Fruit fly (Drosophila melanogaster) ovary, adult (tissue): Measurements from ENCODE around the gene CRIF.
A peak's percentile ranks its signal among the peaks of the same experiment; 100 is the strongest.

ENCODE experiments used
- CG17801 ChIP-seq: fragments of 200-800 bp; optimal IDR thresholded peaks from 2 replicates; lab custom pipeline; 2019; ENCODE audit warnings: missing biosample characterization, mild to moderate bottlenecking, missing genetic modification characterization, moderate library complexity; ENCODE audit not compliant: partially characterized antibody

The CRIF gene

DNA sequence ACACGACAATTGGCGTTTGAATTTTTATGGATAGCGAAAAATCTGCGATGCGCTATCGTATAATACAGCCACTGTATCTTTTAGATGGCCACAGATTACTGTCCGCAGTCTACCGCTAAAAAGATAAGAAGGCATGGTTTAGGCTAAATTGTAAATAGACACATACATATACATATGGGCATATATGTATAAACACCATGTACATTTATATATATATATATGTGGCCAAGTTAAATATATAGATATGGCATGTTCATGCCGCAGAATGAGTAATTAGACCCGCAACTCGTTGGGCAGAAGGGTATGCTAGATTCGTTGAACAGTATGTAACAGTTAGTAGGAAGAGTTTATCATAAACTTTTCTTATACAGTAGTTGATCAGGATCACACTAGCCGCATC lies 6.6 kb downstream of the CRIF start, which contains the start of gene CapaR:
Gene CapaR, minus strand, starts transcription at position 101 of the 400 bp plus-strand sequence.
- TF ChIP-seq CG17801, result no peak

DNA sequence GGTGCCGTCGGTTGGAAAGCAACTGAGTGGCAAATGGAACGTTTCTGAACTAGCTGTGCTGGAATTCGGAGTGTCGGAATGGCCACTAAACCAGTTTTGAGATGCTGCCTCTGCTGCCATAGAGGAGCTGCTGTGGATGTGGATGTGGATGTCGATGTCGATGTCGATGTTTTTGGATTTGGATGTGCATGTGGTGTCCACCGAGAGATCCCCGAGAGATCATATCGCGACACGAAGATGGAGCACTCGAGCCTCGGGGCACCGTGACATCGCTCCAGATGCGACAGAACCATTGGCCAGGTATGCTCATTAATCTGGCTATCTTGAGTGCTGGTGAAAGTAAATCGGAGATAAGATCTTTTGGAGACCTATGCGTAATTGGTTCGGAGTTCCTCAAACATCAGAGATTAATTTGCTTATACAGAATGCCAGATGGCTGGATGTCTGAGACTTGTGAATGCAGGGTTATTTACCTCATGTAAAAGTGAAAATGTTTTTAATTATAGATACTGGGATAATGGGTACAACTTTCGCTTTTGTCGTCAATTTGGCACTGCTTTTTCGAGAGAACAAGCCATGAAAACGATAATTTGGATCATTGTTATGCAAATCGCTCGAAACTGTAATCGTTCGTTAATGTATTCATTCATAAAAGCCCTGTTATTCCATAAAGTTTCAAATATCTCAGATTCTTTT lies 10.4 kb downstream of the CRIF start, which contains the start of gene CG7173:
Gene CG7173, minus strand, starts transcription at position 51 of the 696 bp plus-strand sequence.
- TF ChIP-seq CG17801, result no peak

dm6 chr3L:21554752-21555151 lies 13.9 kb downstream of the CRIF start, which contains the start of gene Wnk:
TSS of gene Wnk (minus strand) at chr3L:21554928.
- no peak for TF ChIP-seq CG17801

DNA sequence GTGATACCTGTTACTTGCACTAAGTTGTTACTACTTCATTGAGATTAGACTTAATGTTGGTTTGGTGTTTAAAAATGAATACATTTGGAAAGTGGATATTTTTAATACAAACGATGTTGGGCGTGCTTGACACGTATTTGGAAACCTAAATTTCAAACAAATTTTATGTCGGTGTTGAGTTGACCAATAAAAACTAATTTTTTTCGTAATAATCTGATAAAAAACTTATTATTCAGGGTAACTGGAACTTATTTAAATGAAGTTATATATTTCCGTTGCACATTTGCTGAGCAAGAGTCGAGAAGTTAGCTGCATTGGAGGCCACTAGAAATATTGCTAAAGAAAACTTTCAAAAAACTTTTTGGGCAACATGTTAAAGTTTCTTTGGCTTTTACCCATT lies 26.6 kb downstream of the CRIF start, which contains the start of gene CG33290:
Gene CG33290, plus strand, starts transcription at position 301 of the 400 bp plus-strand sequence.
- no peak for TF ChIP-seq CG17801

- TF ChIP-seq CG17801, result peak; percentile 33
Measured at dm6 chr3L:21539245-21540196, 29.2 kb downstream of the CRIF start, which contains the start of the genes COX8 and VhaM9.7-b. TSS of gene COX8 (minus strand) at chr3L:21539447. TSS of gene VhaM9.7-b (plus strand) at chr3L:21539862.

DNA sequence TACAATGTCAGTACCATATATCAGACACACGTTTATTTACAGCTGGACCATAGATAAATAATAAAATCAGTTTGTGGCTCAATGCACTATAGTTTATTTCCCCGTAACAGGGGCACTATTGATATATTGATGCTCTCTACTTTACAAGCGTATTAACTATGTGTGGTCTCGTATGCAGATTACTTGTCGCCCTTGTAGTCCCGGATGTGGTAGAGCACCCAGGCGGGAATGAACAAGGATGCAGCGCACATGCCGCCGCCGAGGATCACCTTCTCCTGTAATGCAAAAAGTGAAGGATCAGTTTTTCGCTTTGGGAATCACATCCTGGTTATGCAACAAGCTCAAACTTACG lies 29.8 kb downstream of the CRIF start:
- no peak for TF ChIP-seq CG17801

DNA sequence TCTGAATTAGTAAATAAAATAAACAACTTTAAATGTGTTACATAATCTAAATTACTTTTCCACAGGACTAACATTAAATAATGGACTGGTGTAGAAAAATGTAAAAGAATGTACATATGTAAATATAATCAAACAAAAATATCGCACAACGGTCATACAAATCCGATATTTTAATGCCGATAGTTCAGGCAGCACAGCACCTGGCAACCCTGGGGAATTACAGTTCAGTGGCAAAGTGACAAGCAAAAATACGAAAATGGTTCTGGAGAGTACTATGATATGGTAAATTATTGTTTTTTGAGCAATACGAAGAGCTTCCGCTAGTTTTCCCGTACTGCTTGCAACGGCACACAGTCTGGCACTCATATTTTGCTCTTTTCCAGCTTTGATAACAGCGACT lies 31.8 kb downstream of the CRIF start, which contains the start of gene Rpn10:
Gene Rpn10, plus strand, starts transcription at position 144 of the 400 bp plus-strand sequence.
- no peak for TF ChIP-seq CG17801

DNA sequence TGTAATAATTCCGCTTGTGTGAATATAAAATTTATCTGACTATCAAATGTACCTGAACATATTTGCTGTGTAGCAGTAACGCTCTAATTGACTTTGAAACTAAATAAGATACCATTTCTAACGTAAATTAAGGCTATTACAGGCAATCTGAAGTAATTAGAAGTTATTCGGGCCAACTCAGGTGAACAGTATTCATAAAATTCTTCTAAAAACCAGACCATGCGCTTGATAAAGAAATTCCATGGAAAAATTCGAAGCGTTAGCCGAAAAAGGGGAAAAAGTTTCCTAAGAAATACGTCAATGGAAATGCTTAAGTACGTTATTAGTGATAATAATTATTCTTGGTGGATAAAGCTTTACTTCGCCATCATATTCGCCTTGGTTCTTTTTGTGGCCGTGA lies 34.3 kb downstream of the CRIF start, which contains the start of gene ppk5:
Gene ppk5, plus strand, starts transcription at position 301 of the 400 bp plus-strand sequence.
- no peak for TF ChIP-seq CG17801

dm6 chr3L:21533270-21533948 lies 35.3 kb downstream of the CRIF start, which contains the start of gene Mkrn1:
TSS of gene Mkrn1 (minus strand) at chr3L:21533713.
- TF ChIP-seq CG17801, result peak; percentile 62

- TF ChIP-seq CG17801, result no peak
Measured at dm6 chr3L:21529108-21529507, 39.6 kb downstream of the CRIF start, which contains the start of gene Arv1. TSS of gene Arv1 (minus strand) at chr3L:21529333.

dm6 chr3L:21524071-21524889 lies 44.4 kb downstream of the CRIF start:
- TF ChIP-seq CG17801, result no peak

DNA sequence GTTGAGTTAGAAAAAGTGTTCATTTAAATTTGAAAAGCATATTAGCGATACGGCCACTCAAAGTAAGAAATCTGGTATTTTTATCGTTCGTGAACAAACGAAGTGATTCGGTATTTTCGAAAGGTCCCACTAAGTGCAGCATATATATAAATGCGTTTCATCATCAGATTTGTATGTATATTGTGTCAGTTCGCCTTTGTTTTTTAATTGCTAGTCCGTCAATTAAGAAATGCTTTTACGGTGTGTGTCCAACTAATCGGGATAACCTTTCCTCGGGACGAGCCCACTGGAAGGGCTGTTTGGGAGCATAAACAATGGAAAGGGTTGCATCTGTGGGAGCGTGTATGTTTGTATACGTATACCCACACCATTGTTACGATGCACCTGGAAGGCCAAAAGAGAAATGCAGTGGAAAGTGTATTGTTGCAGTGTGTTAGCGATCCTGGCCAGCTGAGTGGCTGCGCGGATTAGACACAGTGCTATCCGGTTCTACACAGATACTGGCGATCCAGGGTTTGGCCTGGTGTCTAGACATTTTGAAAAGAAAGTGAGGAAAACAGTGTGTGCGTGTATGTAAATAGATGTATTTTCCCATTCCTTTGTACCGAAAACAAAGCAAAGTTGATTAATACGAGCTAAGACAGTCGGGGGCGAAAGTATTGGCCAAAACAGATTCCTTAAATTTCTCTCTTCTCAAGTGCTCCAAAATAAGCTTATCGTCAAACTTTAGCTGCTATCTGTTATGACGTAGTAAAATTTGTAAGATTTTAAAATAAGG lies 45.5 kb downstream of the CRIF start, which contains the start of gene CG7611:
Gene CG7611, plus strand, starts transcription at position 128 of the 778 bp plus-strand sequence.
- TF ChIP-seq CG17801, result no peak

dm6 chr3L:21518345-21518744 lies 50.4 kb downstream of the CRIF start:
- no peak for TF ChIP-seq CG17801
